Fruit fly (Drosophila melanogaster) whole organism, embryonic: ENCODE results near the gene Slu7.

ENCODE experiments used
- Atf-2 ChIP-seq: fragments of 200-800 bp; sonication (Bioruptor generic); optimal IDR thresholded peaks from 2 replicates; lab custom pipeline; 2016; ENCODE audit warnings: missing biosample characterization, missing genetic modification characterization
- CG10321 ChIP-seq: fragments of 200-800 bp; sonication (Bioruptor generic); IDR thresholded peaks from 2 replicates; pipeline ENCODE4 v1.3.6; 2022; ENCODE audit warnings: missing biosample characterization, missing genetic modification characterization
- CG11456 ChIP-seq: fragments of 200-800 bp; sonication (Bioruptor generic); IDR thresholded peaks from 3 replicates; pipeline ENCODE4 v1.3.6; 2022; ENCODE audit warnings: missing biosample characterization, missing genetic modification characterization
- CG12744 ChIP-seq: fragments of 200-800 bp; sonication (Bioruptor generic); optimal IDR thresholded peaks from 2 replicates; lab custom pipeline; 2016; ENCODE audit warnings: missing biosample characterization, missing genetic modification characterization
- CG12769 ChIP-seq: fragments of 200-800 bp; sonication (Bioruptor generic); optimal IDR thresholded peaks from 2 replicates; lab custom pipeline; 2019; ENCODE audit warnings: missing biosample characterization, mild to moderate bottlenecking, missing genetic modification characterization, moderate library complexity
- CG13424 ChIP-seq: fragments of 200-800 bp; sonication (Bioruptor generic); optimal IDR thresholded peaks from 2 replicates; lab custom pipeline; 2019; ENCODE audit warnings: missing biosample characterization, mild to moderate bottlenecking, missing genetic modification characterization, moderate library complexity
- CG13775 ChIP-seq: fragments of 200-800 bp; sonication (Bioruptor generic); optimal IDR thresholded peaks from 3 replicates; lab custom pipeline; 2017; ENCODE audit warnings: missing biosample characterization, mild to moderate bottlenecking, missing genetic modification characterization
- CG14050 ChIP-seq: fragments of 200-800 bp; sonication (Bioruptor generic); IDR thresholded peaks from 3 replicates; pipeline ENCODE4 v1.3.6; 2022; ENCODE audit warnings: missing biosample characterization, missing genetic modification characterization
- CG15269 ChIP-seq: fragments of 200-800 bp; sonication (Bioruptor generic); optimal IDR thresholded peaks from 2 replicates; lab custom pipeline; 2018; ENCODE audit warnings: missing biosample characterization, mild to moderate bottlenecking, missing genetic modification characterization, moderate library complexity
- CG15601 ChIP-seq: fragments of 200-800 bp; sonication (Bioruptor generic); optimal IDR thresholded peaks from 3 replicates; lab custom pipeline; 2019; ENCODE audit warnings: missing biosample characterization, mild to moderate bottlenecking, missing genetic modification characterization, moderate library complexity
- CG15696 ChIP-seq: fragments of 200-800 bp; sonication (Bioruptor generic); optimal IDR thresholded peaks from 2 replicates; lab custom pipeline; 2019; ENCODE audit warnings: missing biosample characterization, mild to moderate bottlenecking, missing genetic modification characterization, moderate library complexity
- CG17912 ChIP-seq: fragments of 200-800 bp; sonication (Bioruptor generic); optimal IDR thresholded peaks from 2 replicates; lab custom pipeline; 2018; ENCODE audit warnings: missing biosample characterization, mild to moderate bottlenecking, missing genetic modification characterization
- CG2120 ChIP-seq: fragments of 200-800 bp; sonication (Bioruptor generic); optimal IDR thresholded peaks from 3 replicates; lab custom pipeline; 2016; ENCODE audit warnings: missing biosample characterization, missing genetic modification characterization
- CG3065 ChIP-seq: fragments of 200-800 bp; sonication (Bioruptor generic); optimal IDR thresholded peaks from 2 replicates; lab custom pipeline; 2016; ENCODE audit warnings: missing biosample characterization, missing genetic modification characterization
- CG31388 ChIP-seq: fragments of 200-800 bp; sonication (Bioruptor generic); optimal IDR thresholded peaks from 2 replicates; lab custom pipeline; 2016; ENCODE audit warnings: missing biosample characterization, missing genetic modification characterization
- CG3838 ChIP-seq: fragments of 200-800 bp; sonication (Bioruptor generic); optimal IDR thresholded peaks from 3 replicates; lab custom pipeline; 2016; ENCODE audit warnings: missing biosample characterization, missing genetic modification characterization
- CG6175 ChIP-seq: fragments of 200-800 bp; sonication (Bioruptor generic); IDR thresholded peaks from 3 replicates; pipeline ENCODE4 v1.3.6; 2022; ENCODE audit warnings: missing biosample characterization, missing genetic modification characterization
- CG7357 ChIP-seq: fragments of 200-800 bp; sonication (Bioruptor generic); IDR thresholded peaks from 3 replicates; pipeline ENCODE4 v1.3.6; 2022; ENCODE audit warnings: missing biosample characterization, missing genetic modification characterization
- CG7556 ChIP-seq: fragments of 200-800 bp; sonication (Bioruptor generic); optimal IDR thresholded peaks from 2 replicates; lab custom pipeline; 2017; ENCODE audit warnings: missing biosample characterization, mild to moderate bottlenecking, missing genetic modification characterization
- CG9437 ChIP-seq: fragments of 200-800 bp; sonication (Bioruptor generic); optimal IDR thresholded peaks from 2 replicates; lab custom pipeline; 2018; ENCODE audit warnings: missing biosample characterization, mild to moderate bottlenecking, missing genetic modification characterization
- CG9609 ChIP-seq: fragments of 200-800 bp; sonication (Bioruptor generic); optimal IDR thresholded peaks from 3 replicates; lab custom pipeline; 2016; ENCODE audit warnings: missing biosample characterization, missing genetic modification characterization
- CkIIα-i1 ChIP-seq: fragments of 200-800 bp; sonication (Bioruptor generic); IDR thresholded peaks from 2 replicates; pipeline ENCODE4 v1.3.6; 2022; ENCODE audit warnings: missing biosample characterization, missing genetic modification characterization
- Dp ChIP-seq: fragments of 200-800 bp; sonication (Bioruptor generic); optimal IDR thresholded peaks from 2 replicates; lab custom pipeline; 2018; ENCODE audit warnings: missing biosample characterization, mild to moderate bottlenecking, missing genetic modification characterization, moderate library complexity
- Gsc ChIP-seq: fragments of 200-800 bp; sonication (Bioruptor generic); IDR thresholded peaks from 2 replicates; pipeline ENCODE4 v1.3.6; 2022; ENCODE audit warnings: missing biosample characterization, missing genetic modification characterization
- HLH3B ChIP-seq: fragments of 200-800 bp; sonication (Bioruptor generic); IDR thresholded peaks from 2 replicates; pipeline ENCODE4 v1.3.6; 2022; ENCODE audit warnings: missing biosample characterization, missing genetic modification characterization
- HLH54F ChIP-seq: fragments of 200-800 bp; sonication (Bioruptor generic); optimal IDR thresholded peaks from 3 replicates; lab custom pipeline; 2016; ENCODE audit warnings: missing biosample characterization, missing genetic modification characterization
- Hmr ChIP-seq: fragments of 200-800 bp; sonication (Bioruptor generic); optimal IDR thresholded peaks from 3 replicates; lab custom pipeline; 2017; ENCODE audit warnings: mild to moderate bottlenecking, missing biosample characterization, missing genetic modification reagents, missing genetic modification characterization
- Med ChIP-seq: fragments of 200-800 bp; sonication (Bioruptor generic); peaks from one replicate; lab custom pipeline; 2016; ENCODE audit warnings: missing biosample characterization, missing genetic modification characterization, mild to moderate bottlenecking, inconsistent platforms, moderate library complexity
- Nf-YA ChIP-seq: fragments of 200-800 bp; sonication (Bioruptor generic); IDR thresholded peaks from 2 replicates; pipeline ENCODE4 v1.3.6; 2022; ENCODE audit warnings: missing biosample characterization, missing genetic modification characterization
- Ptx1 ChIP-seq: fragments of 200-800 bp; sonication (Bioruptor generic); IDR thresholded peaks from 2 replicates; pipeline ENCODE4 v1.3.6; 2022; ENCODE audit warnings: missing biosample characterization, missing genetic modification characterization
- Rfx ChIP-seq: fragments of 200-800 bp; sonication (Bioruptor generic); IDR thresholded peaks from 2 replicates; pipeline ENCODE4 v1.3.6; 2022; ENCODE audit warnings: missing biosample characterization, missing genetic modification characterization
- Sry-δ ChIP-seq: fragments of 200-800 bp; sonication (Bioruptor generic); optimal IDR thresholded peaks from 2 replicates; lab custom pipeline; 2016; ENCODE audit warnings: missing biosample characterization, missing genetic modification characterization
- Trl ChIP-seq, 3 experiments: fragments of >200 bp in 2 of 3; fragments of 200-800 bp in 1 of 3; sonication (Bioruptor generic) in 1 of 3; optimal IDR thresholded peaks; 2 replicates in 1 of 3; 3 replicates in 2 of 3; lab custom pipeline; 2016 to 2017; ENCODE audit warnings: missing biosample characterization in 1 of 3, missing genetic modification characterization in 1 of 3
- bab2 ChIP-seq: fragments of 200-800 bp; sonication (Bioruptor generic); optimal IDR thresholded peaks from 2 replicates; lab custom pipeline; 2016; ENCODE audit warnings: missing biosample characterization, missing genetic modification characterization
- br ChIP-seq: fragments of >200 bp; optimal IDR thresholded peaks from 2 replicates; lab custom pipeline; 2017
- bsh ChIP-seq, 2 experiments: fragments of 200-800 bp; sonication (Bioruptor generic); optimal IDR thresholded peaks; 2 replicates each; lab custom pipeline; 2017 to 2018; ENCODE audit warnings: mild to moderate bottlenecking in 2 of 2, missing biosample characterization in 2 of 2, missing genetic modification characterization in 2 of 2, moderate library complexity in 1 of 2
- cad ChIP-seq: fragments of >200 bp; optimal IDR thresholded peaks from 2 replicates; lab custom pipeline; 2017; ENCODE audit warnings: missing biosample characterization, missing genetic modification characterization
- dan ChIP-seq: fragments of 200-800 bp; sonication (Bioruptor generic); IDR thresholded peaks from 2 replicates; pipeline ENCODE4 v1.3.6; 2022; ENCODE audit warnings: missing biosample characterization, missing genetic modification characterization
- disco-r ChIP-seq: fragments of 200-800 bp; sonication (Bioruptor generic); optimal IDR thresholded peaks from 2 replicates; lab custom pipeline; 2016; ENCODE audit warnings: missing biosample characterization, missing genetic modification characterization
- dmrt11E ChIP-seq: fragments of 200-800 bp; sonication (Bioruptor generic); optimal IDR thresholded peaks from 3 replicates; lab custom pipeline; 2018; ENCODE audit warnings: missing biosample characterization, mild to moderate bottlenecking, missing genetic modification characterization, moderate library complexity
- eyg ChIP-seq: fragments of 200-800 bp; sonication (Bioruptor generic); optimal IDR thresholded peaks from 3 replicates; lab custom pipeline; 2016; ENCODE audit warnings: missing biosample characterization, missing genetic modification characterization
- fru ChIP-seq: fragments of >200 bp; optimal IDR thresholded peaks from 2 replicates; lab custom pipeline; 2017
- h ChIP-seq: fragments of >200 bp; optimal IDR thresholded peaks from 2 replicates; lab custom pipeline; 2017
- oc ChIP-seq: fragments of 200-800 bp; sonication (Bioruptor generic); optimal IDR thresholded peaks from 2 replicates; lab custom pipeline; 2018; ENCODE audit warnings: missing biosample characterization, mild to moderate bottlenecking, missing genetic modification characterization, moderate library complexity
- odd ChIP-seq: fragments of 200-800 bp; sonication (Bioruptor generic); optimal IDR thresholded peaks from 2 replicates; lab custom pipeline; 2017; ENCODE audit warnings: missing biosample characterization, mild to moderate bottlenecking, missing genetic modification characterization
- otp ChIP-seq: fragments of 200-800 bp; sonication (Bioruptor generic); IDR thresholded peaks from 3 replicates; pipeline ENCODE4, ENCODE4 v1.3.6; 2022; ENCODE audit warnings: missing biosample characterization, missing genetic modification characterization
- peb ChIP-seq: fragments of 200-800 bp; sonication (Bioruptor generic); IDR thresholded peaks from 2 replicates; pipeline ENCODE4 v1.3.6; 2022; ENCODE audit warnings: missing biosample characterization, missing genetic modification characterization
- scrt ChIP-seq: fragments of 200-800 bp; sonication (Bioruptor generic); optimal IDR thresholded peaks from 2 replicates; lab custom pipeline; 2018; ENCODE audit warnings: missing biosample characterization, mild to moderate bottlenecking, missing genetic modification characterization, moderate library complexity
- sim ChIP-seq: fragments of 200-800 bp; sonication (Bioruptor generic); IDR thresholded peaks from 2 replicates; pipeline ENCODE4 v1.3.6; 2022; ENCODE audit warnings: missing biosample characterization, missing genetic modification characterization
- so ChIP-seq: fragments of 200-800 bp; sonication (Bioruptor generic); IDR thresholded peaks from 3 replicates; pipeline ENCODE4 v1.3.6; 2022; ENCODE audit warnings: missing biosample characterization, missing genetic modification characterization
- sqz ChIP-seq: fragments of 200-800 bp; sonication (Bioruptor generic); optimal IDR thresholded peaks from 3 replicates; lab custom pipeline; 2018; ENCODE audit warnings: missing biosample characterization, mild to moderate bottlenecking, missing genetic modification characterization
- zfh2 ChIP-seq: fragments of 200-800 bp; sonication (Bioruptor generic); optimal IDR thresholded peaks from 2 replicates; lab custom pipeline; 2016; ENCODE audit warnings: missing biosample characterization, missing genetic modification characterization

The Slu7 gene

DNA sequence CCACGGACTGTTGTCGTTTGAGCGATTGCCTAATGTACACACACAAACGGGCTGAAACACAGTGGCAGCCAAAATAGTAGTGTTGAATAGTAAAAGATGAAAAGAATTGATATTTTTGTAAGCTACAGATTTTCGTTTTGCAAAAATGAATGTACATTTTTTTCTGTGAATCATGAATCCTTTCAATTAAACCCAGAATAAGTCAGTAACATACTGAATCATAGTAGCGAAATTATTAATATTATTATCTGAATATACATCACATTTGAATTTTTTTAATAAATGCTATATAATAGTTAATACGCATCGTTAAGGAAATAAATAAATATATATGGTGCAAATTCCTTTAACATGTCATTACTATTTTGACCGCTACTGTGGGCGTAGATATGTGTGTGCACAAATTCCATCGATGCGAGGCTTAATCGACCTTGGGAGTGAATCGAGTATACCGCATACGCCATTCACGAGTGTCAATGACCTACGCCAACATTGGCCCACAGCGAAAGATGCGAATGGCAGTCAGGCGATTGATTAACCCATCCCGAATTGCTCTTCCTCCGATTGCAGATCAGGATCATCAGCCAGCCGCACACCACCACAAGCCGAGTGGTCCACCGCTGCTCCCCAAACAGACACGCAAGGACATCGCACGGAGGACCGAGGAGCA, 1.8 kb upstream of the Slu7 start (continued):
- TF ChIP-seq CG13424 (tag; lab: Kevin White, UChicago): peak; percentile 83
- no peak for TF ChIP-seq CG9609 (GFP tag; lab: Kevin White, UChicago)
- TF ChIP-seq bab2 (GFP tag; lab: Kevin White, UChicago): no peak
- peak; percentile 52 for TF ChIP-seq CG2120 (GFP tag; lab: Kevin White, UChicago)
- no peak for TF ChIP-seq CG17912
- TF ChIP-seq CG15269 (tag; lab: Kevin White, UChicago): no peak
- no peak for TF ChIP-seq CG11456 (GFP tag; lab: Robert Waterston, UW)
- no peak for TF ChIP-seq CG6175 (GFP tag; lab: Robert Waterston, UW)
- TF ChIP-seq sqz: no peak
- peak; percentile 44 for TF ChIP-seq dmrt11E (tag; lab: Kevin White, UChicago)
- peak; percentile 63; the same call in 1 of the 2 replicates for TF ChIP-seq Rfx (GFP tag; lab: Robert Waterston, UW)
- peak; percentile 48 for TF ChIP-seq scrt (GFP tag; lab: Kevin White, UChicago)
- peak; percentile 72 for TF ChIP-seq Med
- no peak for TF ChIP-seq cad
- TF ChIP-seq fru (lab: Kevin White, UChicago): no peak
- TF ChIP-seq disco-r: no peak
- no peak for TF ChIP-seq Atf-2 (GFP tag; lab: Kevin White, UChicago)
- TF ChIP-seq CG7556 (GFP tag; lab: Kevin White, UChicago): peak; percentile 80
- no peak for TF ChIP-seq otp
- no peak for TF ChIP-seq zfh2 (GFP tag; lab: Kevin White, UChicago)
- TF ChIP-seq Sry-δ: no peak
- no peak for TF ChIP-seq CG3065
- no peak for TF ChIP-seq sim (GFP tag; lab: Robert Waterston, UW)
- no peak for TF ChIP-seq HLH54F (GFP tag; lab: Kevin White, UChicago)
- 0 out of 3 replicates have a peak, but pooled peaks have one; percentile 37 for TF ChIP-seq so (GFP tag; lab: Robert Waterston, UW)
- no peak for TF ChIP-seq h
- no peak for TF ChIP-seq CG3838
- peak; percentile 81 for TF ChIP-seq CG9437 (GFP tag; lab: Kevin White, UChicago)
- TF ChIP-seq CG7357 (GFP tag; lab: Robert Waterston, UW): peak; percentile 38; the same call in 1 of the 3 replicates
- no peak for TF ChIP-seq CG12744 (GFP tag; lab: Kevin White, UChicago)
- peak; percentile 51 for TF ChIP-seq CG13775 (GFP tag; lab: Kevin White, UChicago)
- no peak for TF ChIP-seq CG31388 (GFP tag; lab: Kevin White, UChicago)
- TF ChIP-seq Gsc (GFP tag; lab: Robert Waterston, UW): no peak
- TF ChIP-seq oc: no peak
- TF ChIP-seq br (lab: Kevin White, UChicago): no peak
- TF ChIP-seq dan (GFP tag; lab: Robert Waterston, UW): no peak
- peak; percentile 46 to 59 for TF ChIP-seq bsh (GFP tag; optimal IDR thresholded peaks at IDR 0.05; lab: Kevin White, UChicago)
- no peak for TF ChIP-seq peb
- TF ChIP-seq Nf-YA: no peak
- TF ChIP-seq CkIIα-i1: no peak
- TF ChIP-seq CG15601: no peak
- no peak for TF ChIP-seq Trl (optimal IDR thresholded peaks at IDR 0.05; lab: Kevin White, UChicago)
- no peak for TF ChIP-seq Trl (GFP tag; optimal IDR thresholded peaks at IDR 0.05; lab: Kevin White, UChicago)
- TF ChIP-seq CG12769: no peak
- TF ChIP-seq CG10321: peak; percentile 23; the same call in 1 of the 2 replicates
- TF ChIP-seq CG15696 (tag; lab: Kevin White, UChicago): no peak
- peak; percentile 46; the same call in 1 of the 2 replicates for TF ChIP-seq HLH3B (GFP tag; lab: Robert Waterston, UW)
- TF ChIP-seq Hmr (GFP tag; lab: Kevin White, UChicago): no peak
- TF ChIP-seq eyg (GFP tag; lab: Kevin White, UChicago): no peak
- TF ChIP-seq Dp (GFP tag; lab: Kevin White, UChicago): no peak
- peak; percentile 78 for TF ChIP-seq odd (GFP tag; lab: Kevin White, UChicago)
- TF ChIP-seq CG14050 (GFP tag; lab: Robert Waterston, UW): no peak
- TF ChIP-seq Ptx1 (GFP tag; lab: Robert Waterston, UW): peak; percentile 70
